Fruit fly (Drosophila melanogaster) whole organism, embryonic: ENCODE data around the gene fan.

Experiments
- Abd-B ChIP-seq: fragments of 200-800 bp; sonication (Bioruptor generic); optimal IDR thresholded peaks from 2 replicates; lab custom pipeline; 2018; ENCODE audit warnings: missing biosample characterization, mild to moderate bottlenecking, missing genetic modification characterization, moderate library complexity
- CG10654 ChIP-seq: fragments of 200-800 bp; sonication (Bioruptor generic); optimal IDR thresholded peaks from 2 replicates; lab custom pipeline; 2016; ENCODE audit warnings: missing biosample characterization, missing genetic modification characterization
- CG11085 ChIP-seq: fragments of 200-800 bp; sonication (Bioruptor generic); IDR thresholded peaks from 2 replicates; pipeline ENCODE4 v1.3.6; 2022; ENCODE audit warnings: missing biosample characterization, missing genetic modification characterization
- CG11504 ChIP-seq: fragments of 200-800 bp; sonication (Bioruptor generic); optimal IDR thresholded peaks from 3 replicates; lab custom pipeline; 2019; ENCODE audit warnings: missing biosample characterization, mild to moderate bottlenecking, missing genetic modification characterization, moderate library complexity
- CG11560 ChIP-seq: fragments of 200-800 bp; sonication (Bioruptor generic); IDR thresholded peaks from 3 replicates; pipeline ENCODE4 v1.3.6; 2022; ENCODE audit warnings: missing biosample characterization, missing genetic modification characterization
- CG17568 ChIP-seq: fragments of 200-800 bp; sonication (Bioruptor generic); optimal IDR thresholded peaks from 2 replicates; lab custom pipeline; 2018; ENCODE audit warnings: missing biosample characterization, mild to moderate bottlenecking, missing genetic modification characterization, moderate library complexity
- CG2678 ChIP-seq: fragments of 200-800 bp; sonication (Bioruptor generic); optimal IDR thresholded peaks from 3 replicates; lab custom pipeline; 2019; ENCODE audit warnings: missing biosample characterization, mild to moderate bottlenecking, missing genetic modification characterization, moderate library complexity
- CG3065 ChIP-seq: fragments of 200-800 bp; sonication (Bioruptor generic); optimal IDR thresholded peaks from 2 replicates; lab custom pipeline; 2016; ENCODE audit warnings: missing biosample characterization, missing genetic modification characterization
- CG32767 ChIP-seq: fragments of 200-800 bp; sonication (Bioruptor generic); IDR thresholded peaks from 2 replicates; pipeline ENCODE4 v1.3.6; 2022; ENCODE audit warnings: missing biosample characterization, missing genetic modification characterization
- CG43689 ChIP-seq: fragments of 200-800 bp; sonication (Bioruptor generic); IDR thresholded peaks from 2 replicates; pipeline ENCODE4 v1.3.6; 2022; ENCODE audit warnings: missing biosample characterization, missing genetic modification characterization
- CG4707 ChIP-seq: fragments of 200-800 bp; sonication (Bioruptor generic); optimal IDR thresholded peaks from 2 replicates; lab custom pipeline; 2018; ENCODE audit warnings: missing biosample characterization, mild to moderate bottlenecking, missing genetic modification characterization, moderate library complexity
- CG6791 ChIP-seq: fragments of 200-800 bp; sonication (Bioruptor generic); IDR thresholded peaks from 3 replicates; pipeline ENCODE4 v1.3.6; 2022; ENCODE audit warnings: missing biosample characterization, missing genetic modification characterization; ENCODE audit not compliant: partially characterized antibody
- CG7372 ChIP-seq: fragments of 200-800 bp; sonication (Bioruptor generic); IDR thresholded peaks from 2 replicates; pipeline ENCODE4 v1.3.6; 2022; ENCODE audit warnings: missing biosample characterization, missing genetic modification characterization
- CG8089 ChIP-seq: fragments of 200-800 bp; sonication (Bioruptor generic); optimal IDR thresholded peaks from 3 replicates; lab custom pipeline; 2016; ENCODE audit warnings: missing biosample characterization, missing genetic modification characterization
- CG8281 ChIP-seq: fragments of 200-800 bp; sonication (Bioruptor generic); optimal IDR thresholded peaks from 2 replicates; lab custom pipeline; 2018; ENCODE audit warnings: missing biosample characterization, mild to moderate bottlenecking, missing genetic modification characterization, moderate library complexity
- Dbx ChIP-seq: fragments of 200-800 bp; sonication (Bioruptor generic); IDR thresholded peaks from 3 replicates; pipeline ENCODE4 v1.3.6; 2022; ENCODE audit warnings: missing biosample characterization, missing genetic modification characterization
- HLH3B ChIP-seq: fragments of 200-800 bp; sonication (Bioruptor generic); IDR thresholded peaks from 2 replicates; pipeline ENCODE4 v1.3.6; 2022; ENCODE audit warnings: missing biosample characterization, missing genetic modification characterization
- HLH54F ChIP-seq: fragments of 200-800 bp; sonication (Bioruptor generic); optimal IDR thresholded peaks from 3 replicates; lab custom pipeline; 2016; ENCODE audit warnings: missing biosample characterization, missing genetic modification characterization
- Hr3 ChIP-seq: fragments of 200-800 bp; sonication (Bioruptor generic); optimal IDR thresholded peaks from 3 replicates; lab custom pipeline; 2016; ENCODE audit warnings: missing biosample characterization, missing genetic modification characterization
- Hr51 ChIP-seq, 2 experiments: fragments of 200-800 bp; sonication (Bioruptor generic); optimal IDR thresholded peaks; 2 replicates in 1 of 2; 3 replicates in 1 of 2; lab custom pipeline; 2016 to 2018; ENCODE audit warnings: missing biosample characterization in 2 of 2, missing genetic modification characterization in 2 of 2, mild to moderate bottlenecking in 1 of 2, moderate library complexity in 1 of 2
- Meics ChIP-seq: fragments of 200-800 bp; sonication (Bioruptor generic); optimal IDR thresholded peaks from 2 replicates; lab custom pipeline; 2017; ENCODE audit warnings: missing biosample characterization, mild to moderate bottlenecking, missing genetic modification characterization
- NK7.1 ChIP-seq: fragments of 200-800 bp; sonication (Bioruptor generic); optimal IDR thresholded peaks from 3 replicates; lab custom pipeline; 2016; ENCODE audit warnings: missing biosample characterization, missing genetic modification characterization
- Nf-YB ChIP-seq: fragments of 200-800 bp; sonication (Bioruptor generic); optimal IDR thresholded peaks from 3 replicates; lab custom pipeline; 2019; ENCODE audit warnings: missing biosample characterization, mild to moderate bottlenecking, missing genetic modification characterization, moderate library complexity
- Ptx1 ChIP-seq: fragments of 200-800 bp; sonication (Bioruptor generic); IDR thresholded peaks from 2 replicates; pipeline ENCODE4 v1.3.6; 2022; ENCODE audit warnings: missing biosample characterization, missing genetic modification characterization
- Six4 ChIP-seq: fragments of 200-800 bp; sonication (Bioruptor generic); optimal IDR thresholded peaks from 2 replicates; lab custom pipeline; 2016; ENCODE audit warnings: missing biosample characterization, missing genetic modification characterization
- Taf1 ChIP-seq: fragments of 200-800 bp; sonication (Bioruptor generic); IDR thresholded peaks from 2 replicates; pipeline ENCODE4 v1.3.6; 2022; ENCODE audit warnings: missing biosample characterization, missing genetic modification characterization
- Trl ChIP-seq, 3 experiments: fragments of >200 bp in 2 of 3; fragments of 200-800 bp in 1 of 3; sonication (Bioruptor generic) in 1 of 3; optimal IDR thresholded peaks; 2 replicates in 1 of 3; 3 replicates in 2 of 3; lab custom pipeline; 2016 to 2017; ENCODE audit warnings: missing biosample characterization in 1 of 3, missing genetic modification characterization in 1 of 3
- aop ChIP-seq: fragments of 200-800 bp; sonication (Bioruptor generic); IDR thresholded peaks from 2 replicates; pipeline ENCODE4 v1.3.6; 2022; ENCODE audit warnings: missing biosample characterization, missing genetic modification characterization
- bowl ChIP-seq: fragments of 200-800 bp; sonication (Bioruptor generic); IDR thresholded peaks from 2 replicates; pipeline ENCODE4 v1.3.6; 2022; ENCODE audit warnings: missing biosample characterization, missing genetic modification characterization
- chinmo ChIP-seq: fragments of 200-800 bp; sonication (Bioruptor generic); IDR thresholded peaks from 4 replicates; pipeline ENCODE4 v1.3.6; 2022; ENCODE audit warnings: missing biosample characterization, missing genetic modification characterization; ENCODE audit not compliant: partially characterized antibody
- da ChIP-seq: fragments of 200-800 bp; sonication (Bioruptor generic); optimal IDR thresholded peaks from 2 replicates; lab custom pipeline; 2016; ENCODE audit warnings: missing biosample characterization, missing genetic modification characterization
- disco-r ChIP-seq: fragments of 200-800 bp; sonication (Bioruptor generic); optimal IDR thresholded peaks from 2 replicates; lab custom pipeline; 2016; ENCODE audit warnings: missing biosample characterization, missing genetic modification characterization
- dmrt99B ChIP-seq: fragments of 200-800 bp; sonication (Bioruptor generic); optimal IDR thresholded peaks from 2 replicates; lab custom pipeline; 2018; ENCODE audit warnings: missing biosample characterization, mild to moderate bottlenecking, missing genetic modification characterization, moderate library complexity
- fd64A ChIP-seq: fragments of 200-800 bp; sonication (Bioruptor generic); optimal IDR thresholded peaks from 3 replicates; lab custom pipeline; 2018; ENCODE audit warnings: missing biosample characterization, mild to moderate bottlenecking, missing genetic modification characterization
- fru ChIP-seq: fragments of >200 bp; optimal IDR thresholded peaks from 2 replicates; lab custom pipeline; 2017
- gcm ChIP-seq: fragments of 200-800 bp; sonication (Bioruptor generic); optimal IDR thresholded peaks from 2 replicates; lab custom pipeline; 2019; ENCODE audit warnings: missing biosample characterization, mild to moderate bottlenecking, missing genetic modification characterization, moderate library complexity
- gro ChIP-seq: fragments of 200-800 bp; sonication (Bioruptor generic); optimal IDR thresholded peaks from 2 replicates; lab custom pipeline; 2016; ENCODE audit warnings: missing biosample characterization, missing genetic modification characterization
- gt ChIP-seq: fragments of 200-800 bp; sonication (Bioruptor generic); IDR thresholded peaks from 2 replicates; pipeline ENCODE4 v1.3.6; 2022; ENCODE audit warnings: missing biosample characterization, missing genetic modification characterization
- hbn ChIP-seq: fragments of 200-800 bp; sonication (Bioruptor generic); IDR thresholded peaks from 2 replicates; pipeline ENCODE4 v1.3.6; 2022; ENCODE audit warnings: missing biosample characterization, missing genetic modification characterization; ENCODE audit not compliant: partially characterized antibody
- mam ChIP-seq: fragments of 200-800 bp; sonication (Bioruptor generic); optimal IDR thresholded peaks from 3 replicates; lab custom pipeline; 2016; ENCODE audit warnings: missing biosample characterization, missing genetic modification characterization
- nmo ChIP-seq: fragments of 200-800 bp; sonication (Bioruptor generic); optimal IDR thresholded peaks from 2 replicates; lab custom pipeline; 2018; ENCODE audit warnings: missing biosample characterization, mild to moderate bottlenecking, missing genetic modification characterization, moderate library complexity
- otp ChIP-seq: fragments of 200-800 bp; sonication (Bioruptor generic); IDR thresholded peaks from 3 replicates; pipeline ENCODE4, ENCODE4 v1.3.6; 2022; ENCODE audit warnings: missing biosample characterization, missing genetic modification characterization
- pnt ChIP-seq: fragments of 200-800 bp; sonication (Bioruptor generic); optimal IDR thresholded peaks from 3 replicates; lab custom pipeline; 2016; ENCODE audit warnings: missing biosample characterization, missing genetic modification characterization
- sens-2 ChIP-seq: fragments of 200-800 bp; sonication (Bioruptor generic); IDR thresholded peaks from 2 replicates; pipeline ENCODE4 v1.3.6; 2022; ENCODE audit warnings: missing biosample characterization, missing genetic modification characterization
- seq ChIP-seq: fragments of 200-800 bp; sonication (Bioruptor generic); IDR thresholded peaks from 2 replicates; pipeline ENCODE4 v1.3.6; 2022; ENCODE audit warnings: missing biosample characterization, missing genetic modification characterization
- slp2 ChIP-seq: fragments of 200-800 bp; sonication (Bioruptor generic); optimal IDR thresholded peaks from 2 replicates; lab custom pipeline; 2016; ENCODE audit warnings: missing biosample characterization, missing genetic modification characterization
- sug ChIP-seq: fragments of 200-800 bp; optimal IDR thresholded peaks from 2 replicates; lab custom pipeline; 2019; ENCODE audit warnings: missing biosample characterization, mild to moderate bottlenecking, missing genetic modification characterization, moderate library complexity
- tll ChIP-seq, 2 experiments: fragments of 200-800 bp in 1 of 2; fragments of >200 bp in 1 of 2; sonication (Bioruptor generic) in 1 of 2; optimal IDR thresholded peaks; 2 replicates each; lab custom pipeline; 2017 to 2019; ENCODE audit warnings: missing biosample characterization in 2 of 2, missing genetic modification characterization in 2 of 2, mild to moderate bottlenecking in 1 of 2, moderate library complexity in 1 of 2
- yki ChIP-seq: fragments of >200 bp; optimal IDR thresholded peaks from 3 replicates; lab custom pipeline; 2018

Gene fan

dm6 chr3L:8153206-8153996, 44.5 kb downstream of the fan start (continued):
- TF ChIP-seq Ptx1, result peak; percentile 68
- peak; percentile 71 for TF ChIP-seq seq (GFP tag; lab: Robert Waterston, UW)
- TF ChIP-seq Hr51 (GFP tag; optimal IDR thresholded peaks at IDR 0.05; lab: Kevin White, UChicago), result peak in 1 of 2 experiments; percentile 85
- TF ChIP-seq CG11504, result peak; percentile 80
- no peak for TF ChIP-seq CG17568
- no peak for TF ChIP-seq gro
- TF ChIP-seq HLH3B (GFP tag; lab: Robert Waterston, UW), result peak; percentile 71
- peak; percentile 36 for TF ChIP-seq pnt (GFP tag; lab: Kevin White, UChicago)
- TF ChIP-seq nmo, result peak; percentile 36
- TF ChIP-seq sug, result no peak
- no peak for TF ChIP-seq HLH54F (GFP tag; lab: Kevin White, UChicago)
- TF ChIP-seq yki (lab: Kevin White, UChicago), result no peak
- TF ChIP-seq aop (GFP tag; lab: Robert Waterston, UW), result no peak
- peak; percentile 80 for TF ChIP-seq dmrt99B (tag; lab: Kevin White, UChicago)
- no peak for TF ChIP-seq Nf-YB (GFP tag; lab: Kevin White, UChicago)
- no peak for TF ChIP-seq Dbx (GFP tag; lab: Robert Waterston, UW)
- peak; percentile 12 for TF ChIP-seq gcm (GFP tag; lab: Kevin White, UChicago)
- peak; percentile 18 for TF ChIP-seq mam (GFP tag; lab: Kevin White, UChicago)
- TF ChIP-seq bowl (GFP tag; lab: Robert Waterston, UW), result no peak; the same call in 1 of the 2 replicates
- peak; percentile 45 for TF ChIP-seq CG10654 (GFP tag; lab: Kevin White, UChicago)
- no peak for TF ChIP-seq Trl (optimal IDR thresholded peaks at IDR 0.05; lab: Kevin White, UChicago)
- TF ChIP-seq Trl (GFP tag; optimal IDR thresholded peaks at IDR 0.05; lab: Kevin White, UChicago), result no peak
- TF ChIP-seq fd64A, result no peak
- TF ChIP-seq Six4 (GFP tag; lab: Kevin White, UChicago), result peak; percentile 1
- no peak for TF ChIP-seq NK7.1
- TF ChIP-seq da, result no peak
- TF ChIP-seq CG7372, result no peak
- no peak for TF ChIP-seq gt (GFP tag; lab: Robert Waterston, UW)
- TF ChIP-seq CG2678, result peak; percentile 67
- no peak for TF ChIP-seq CG4707 (GFP tag; lab: Kevin White, UChicago)
- no peak for TF ChIP-seq fru (lab: Kevin White, UChicago)
- peak; percentile 43 for TF ChIP-seq Hr3
- no peak for TF ChIP-seq CG3065
- no peak for TF ChIP-seq CG11560 (tag; lab: Robert Waterston, UW)
- TF ChIP-seq CG8089, result peak; percentile 22
- no peak for TF ChIP-seq hbn (GFP tag; lab: Robert Waterston, UW)
- TF ChIP-seq CG8281, result peak; percentile 3
- TF ChIP-seq CG6791 (GFP tag; lab: Robert Waterston, UW), result no peak
- peak; percentile 33 for TF ChIP-seq Abd-B
- TF ChIP-seq otp (GFP tag; lab: Robert Waterston, UW), result peak; percentile 44; the same call in 1 of the 3 replicates
- 0 out of 2 replicates have a peak, but pooled peaks have one; percentile 14 for TF ChIP-seq CG11085 (GFP tag; lab: Robert Waterston, UW)
- 0 out of 4 replicates have a peak, but pooled peaks have one; percentile 48 for TF ChIP-seq chinmo (GFP tag; lab: Robert Waterston, UW)
- TF ChIP-seq sens-2, result no peak
- peak; percentile 55; the same call in 1 of the 2 replicates for TF ChIP-seq CG32767 (GFP tag; lab: Robert Waterston, UW)
- no peak for TF ChIP-seq slp2 (GFP tag; lab: Kevin White, UChicago)
- no peak; the same call in 1 of the 2 replicates for TF ChIP-seq CG43689 (GFP tag; lab: Robert Waterston, UW)
- no peak for TF ChIP-seq disco-r
- TF ChIP-seq tll (GFP tag; optimal IDR thresholded peaks at IDR 0.05; lab: Kevin White, UChicago), result no peak
- TF ChIP-seq Meics, result peak; percentile 41
- no peak for TF ChIP-seq Taf1 (GFP tag; lab: Robert Waterston, UW)
